Fruit fly (Drosophila melanogaster): ENCODE results near the gene CG17375.

CG17375 gene

DNA sequence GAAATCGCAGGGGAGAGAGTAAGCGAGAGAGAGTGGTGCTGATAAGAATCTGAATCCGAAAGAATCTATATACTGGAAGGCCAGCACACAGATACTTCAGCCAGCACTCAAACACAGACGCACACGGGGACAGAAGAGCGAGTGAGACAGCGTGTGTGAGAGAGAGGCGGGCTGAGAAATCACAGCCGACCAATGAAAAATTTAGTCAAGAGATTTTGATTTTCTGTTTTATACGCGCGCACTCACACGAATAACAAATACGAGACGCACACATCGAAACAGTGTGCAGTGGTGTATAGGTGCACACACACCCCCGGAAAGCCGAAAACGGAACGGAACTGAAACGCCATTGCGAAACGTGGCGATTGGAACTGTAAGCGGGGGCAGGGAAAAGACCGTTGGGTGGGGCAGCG, 28.1 kb upstream of the CG17375 start (continued):
- TF ChIP-seq toy (GFP tag; IDR thresholded peaks at IDR 0.05) = no peak
- no peak for TF ChIP-seq gce (GFP tag; IDR thresholded peaks at IDR 0.05)
- TF ChIP-seq CG6791 (GFP tag; IDR thresholded peaks at IDR 0.05; ENCODE audit: partially characterized antibody) = no peak
- no peak for TF ChIP-seq CG3838 (GFP tag; optimal IDR thresholded peaks at IDR 0.05)
- no peak for TF ChIP-seq Kr (GFP tag; optimal IDR thresholded peaks at IDR 0.05)
- no peak for TF ChIP-seq CG10209 (GFP tag; optimal IDR thresholded peaks at IDR 0.05)
- no peak for TF ChIP-seq NC2β (GFP tag; optimal IDR thresholded peaks at IDR 0.05)
- TF ChIP-seq slou (GFP tag; optimal IDR thresholded peaks at IDR 0.05) = no peak
- no peak for TF ChIP-seq CG13287 (GFP tag; IDR thresholded peaks at IDR 0.05; ENCODE audit: partially characterized antibody)
- TF ChIP-seq CG1603 (tag; optimal IDR thresholded peaks at IDR 0.05) = peak; percentile 19
- no peak for TF ChIP-seq CG3847 (GFP tag; IDR thresholded peaks at IDR 0.05)
- TF ChIP-seq oc (tag; optimal IDR thresholded peaks at IDR 0.05) = peak; percentile 61
- no peak for TF ChIP-seq dm (GFP tag; optimal IDR thresholded peaks at IDR 0.05)
- no peak for TF ChIP-seq Mrtf (GFP tag; IDR thresholded peaks at IDR 0.05)
- no peak for TF ChIP-seq YL-1 (GFP tag; optimal IDR thresholded peaks at IDR 0.05)
- no peak for TF ChIP-seq scrt (GFP tag; optimal IDR thresholded peaks at IDR 0.05)
- no peak for TF ChIP-seq CG6854 (GFP tag; optimal IDR thresholded peaks at IDR 0.05)
- peak; percentile 64; the same call in 2 of the 3 replicates for TF ChIP-seq so (GFP tag; IDR thresholded peaks at IDR 0.05)
- no peak for TF ChIP-seq CG14965 (GFP tag; optimal IDR thresholded peaks at IDR 0.05; ENCODE audit: borderline replicate concordance)
- no peak for TF ChIP-seq HLH54F (GFP tag; optimal IDR thresholded peaks at IDR 0.05)
- TF ChIP-seq CG17385 (GFP tag; optimal IDR thresholded peaks at IDR 0.05) = no peak
- no peak for TF ChIP-seq CG11723 (GFP tag; optimal IDR thresholded peaks at IDR 0.05)
- peak; percentile 22 for TF ChIP-seq CG15479 (GFP tag; optimal IDR thresholded peaks at IDR 0.05)
- TF ChIP-seq CG33213 (GFP tag; optimal IDR thresholded peaks at IDR 0.05) = no peak
- TF ChIP-seq B-H2 (GFP tag; optimal IDR thresholded peaks at IDR 0.05) = no peak
- TF ChIP-seq Blimp-1 (GFP tag; optimal IDR thresholded peaks at IDR 0.05) = no peak
- no peak for TF ChIP-seq ap (GFP tag; IDR thresholded peaks at IDR 0.05)
- no peak for TF ChIP-seq MBD-R2 (GFP tag; IDR thresholded peaks at IDR 0.05)
- TF ChIP-seq Drgx (GFP tag; IDR thresholded peaks at IDR 0.05) = no peak
- TF ChIP-seq CG4820 (GFP tag; optimal IDR thresholded peaks at IDR 0.05) = no peak
- TF ChIP-seq CG9727 (GFP tag; optimal IDR thresholded peaks at IDR 0.05) = no peak
- no peak for TF ChIP-seq CG12236 (GFP tag; optimal IDR thresholded peaks at IDR 0.05)
- TF ChIP-seq HmgD (GFP tag; optimal IDR thresholded peaks at IDR 0.05) = no peak
- TF ChIP-seq Atf-2 (GFP tag; optimal IDR thresholded peaks at IDR 0.05) = no peak
- TF ChIP-seq tio (GFP tag; optimal IDR thresholded peaks at IDR 0.05) = no peak
- no peak for TF ChIP-seq bigmax (GFP tag; optimal IDR thresholded peaks at IDR 0.05)
- TF ChIP-seq pb (GFP tag; optimal IDR thresholded peaks at IDR 0.05) = no peak
- TF ChIP-seq CG10147 (GFP tag; optimal IDR thresholded peaks at IDR 0.05) = no peak
- TF ChIP-seq salm (tag; optimal IDR thresholded peaks at IDR 0.05) = no peak
- no peak for TF ChIP-seq CG7987 (GFP tag; optimal IDR thresholded peaks at IDR 0.05)
- no peak for TF ChIP-seq CkIIα-i1 (GFP tag; IDR thresholded peaks at IDR 0.05)
- no peak for TF ChIP-seq CG4404 (GFP tag; IDR thresholded peaks at IDR 0.05)
- TF ChIP-seq mirr (GFP tag; optimal IDR thresholded peaks at IDR 0.05) = no peak
- TF ChIP-seq eve (GFP tag; optimal IDR thresholded peaks at IDR 0.05) = no peak
- no peak for TF ChIP-seq E2f2 (GFP tag; IDR thresholded peaks at IDR 0.05)
- no peak for TF ChIP-seq Gsc (GFP tag; IDR thresholded peaks at IDR 0.05)
- no peak for TF ChIP-seq knrl (GFP tag; IDR thresholded peaks at IDR 0.05; ENCODE audit: partially characterized antibody)
- no peak for TF ChIP-seq chn (GFP tag; optimal IDR thresholded peaks at IDR 0.05)
- no peak for TF ChIP-seq Oli (tag; optimal IDR thresholded peaks at IDR 0.05)
- TF ChIP-seq nom (GFP tag; optimal IDR thresholded peaks at IDR 0.05) = no peak
- no peak for TF ChIP-seq CG10366 (GFP tag; IDR thresholded peaks at IDR 0.05)
- TF ChIP-seq fd102C (GFP tag; optimal IDR thresholded peaks at IDR 0.05) = no peak
